Worm (Caenorhabditis elegans): ENCODE data around the gene B0496.11.
A peak's percentile ranks its signal among the peaks of the same experiment; 100 is the strongest.

The B0496.11 gene

ce11 chrIV:7465857-7466256, 32.1 kb upstream of the B0496.11 start, which contains the start of gene F13B6.3:
TSS of gene F13B6.3 (minus strand) at chrIV:7465957.
- no peak for TF ChIP-seq mxl-2 (GFP tag; conservative IDR thresholded peaks at IDR 0.05)
- no peak for TF ChIP-seq zip-2 (tag; optimal IDR thresholded peaks at IDR 0.05)
- no peak for TF ChIP-seq set-16 (GFP tag; IDR thresholded peaks at IDR 0.05)
- no peak for TF ChIP-seq tag-97 (GFP tag; IDR thresholded peaks at IDR 0.05)
- no peak for TF ChIP-seq vab-7 (GFP tag; IDR thresholded peaks at IDR 0.05)
- TF ChIP-seq daf-8 (GFP tag; IDR thresholded peaks at IDR 0.05) = no peak
- TF ChIP-seq skn-1 (tag; optimal IDR thresholded peaks at IDR 0.05) = no peak
- TF ChIP-seq ces-1 (GFP tag; optimal IDR thresholded peaks at IDR 0.05) = no peak
- TF ChIP-seq snpc-1.2 (GFP tag; IDR thresholded peaks at IDR 0.05) = no peak

DNA sequence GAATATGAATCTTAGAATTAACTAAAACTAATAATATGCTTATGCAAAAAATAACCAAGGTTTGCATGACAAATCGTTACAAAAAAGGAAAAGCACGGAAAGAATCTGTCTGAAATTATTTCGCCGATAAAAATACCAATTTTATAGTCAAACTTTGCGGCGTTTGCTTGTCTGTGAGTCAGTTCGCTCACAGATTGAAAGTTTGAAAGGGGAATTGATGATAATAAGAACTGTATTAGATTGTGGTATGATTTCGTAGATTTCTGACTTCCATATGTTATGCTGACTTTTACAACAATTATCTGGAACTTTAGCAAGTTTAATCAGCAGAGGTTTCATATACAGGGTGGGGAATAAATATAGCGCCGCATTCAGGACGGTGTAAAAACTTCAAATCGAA, 26.5 kb upstream of the B0496.11 start, which contains the start of gene F13B6.2:
Gene F13B6.2 (minus strand): TSS at position 101 of the 400 bp plus-strand sequence.
- no peak for TF ChIP-seq zfp-2 (tag; optimal IDR thresholded peaks at IDR 0.05)
- no peak for TF ChIP-seq snpc-4 (tag; optimal IDR thresholded peaks at IDR 0.05)
- no peak for TF ChIP-seq daf-12 (tag; optimal IDR thresholded peaks at IDR 0.05)
- no peak for TF ChIP-seq R02D3.7 (tag; optimal IDR thresholded peaks at IDR 0.05)
- TF ChIP-seq madf-9 (GFP tag; conservative IDR thresholded peaks at IDR 0.05) = no peak

ce11 chrIV:7456225-7456624, 22.5 kb upstream of the B0496.11 start, which contains the start of gene F13B6.1:
TSS of gene F13B6.1 (plus strand) at chrIV:7456525.
- TF ChIP-seq pqm-1 (tag; optimal IDR thresholded peaks at IDR 0.05) (no peak), F37D6.2 (tag; optimal IDR thresholded peaks at IDR 0.05) (no peak), zip-11 (GFP tag; IDR thresholded peaks at IDR 0.05) (no peak), rbr-2 (tag; optimal IDR thresholded peaks at IDR 0.05) (no peak), lin-13 (GFP tag; optimal IDR thresholded peaks at IDR 0.05) (no peak), saeg-2 (GFP tag; IDR thresholded peaks at IDR 0.05) (no peak), duxl-1 (tag; optimal IDR thresholded peaks at IDR 0.05; ENCODE audit: poor library complexity) (no peak)

ce11 chrIV:7454890-7455289, 21.1 kb upstream of the B0496.11 start:
- TF ChIP-seq unc-62 (GFP tag; optimal IDR thresholded peaks at IDR 0.05 in 1 of 2) (peak in 1 of 2 experiments; percentile 92), unc-62 (tag; optimal IDR thresholded peaks at IDR 0.05) (no peak), daf-19 (GFP tag; conservative IDR thresholded peaks at IDR 0.05) (no peak)

- no peak for TF ChIP-seq arid-1 (GFP tag; conservative IDR thresholded peaks at IDR 0.05)
- no peak for TF ChIP-seq daf-12 (tag; optimal IDR thresholded peaks at IDR 0.05)
- no peak for TF ChIP-seq Y5F2A.4 (GFP tag; optimal IDR thresholded peaks at IDR 0.05)
- no peak for TF ChIP-seq jun-1 (tag; optimal IDR thresholded peaks at IDR 0.05)
- no peak for TF ChIP-seq madf-9 (GFP tag; conservative IDR thresholded peaks at IDR 0.05)
- no peak for TF ChIP-seq T20F7.1 (GFP tag; optimal IDR thresholded peaks at IDR 0.05)
- TF ChIP-seq ces-1 (GFP tag; optimal IDR thresholded peaks at IDR 0.05) = peak; percentile 3
- no peak for TF ChIP-seq vab-7 (GFP tag; IDR thresholded peaks at IDR 0.05)
- no peak for TF ChIP-seq daf-16 (GFP tag; optimal IDR thresholded peaks at IDR 0.05)
- TF ChIP-seq daf-16 (tag; optimal IDR thresholded peaks at IDR 0.05) = no peak
- no peak for TF ChIP-seq ZK337.2 (GFP tag; IDR thresholded peaks at IDR 0.05)
- TF ChIP-seq nhr-111 (GFP tag; optimal IDR thresholded peaks at IDR 0.05) = no peak
- TF ChIP-seq dpl-1 (GFP tag; optimal IDR thresholded peaks at IDR 0.05) = no peak
- no peak for TF ChIP-seq ceh-28 (tag; optimal IDR thresholded peaks at IDR 0.05)
- TF ChIP-seq ctbp-1 (GFP tag; IDR thresholded peaks at IDR 0.05) = 0 out of 2 replicates have a peak, but pooled peaks have one; percentile 12
- TF ChIP-seq gei-8 (GFP tag; optimal IDR thresholded peaks at IDR 0.05) = no peak
- TF ChIP-seq mxl-2 (GFP tag; conservative IDR thresholded peaks at IDR 0.05) = no peak
- no peak for TF ChIP-seq ceh-32 (tag; optimal IDR thresholded peaks at IDR 0.05; ENCODE audit: poor library complexity)
- TF ChIP-seq spr-1 (tag; optimal IDR thresholded peaks at IDR 0.05) = no peak
- TF ChIP-seq Y48G9A.11 (GFP tag; IDR thresholded peaks at IDR 0.05) = no peak
- no peak for TF ChIP-seq hlh-11 (tag; optimal IDR thresholded peaks at IDR 0.05)
- TF ChIP-seq ceh-82 (tag; optimal IDR thresholded peaks at IDR 0.05) = no peak
- peak in 1 of 2 experiments; percentile 93 for TF ChIP-seq unc-62 (GFP tag; optimal IDR thresholded peaks at IDR 0.05 in 1 of 2)
- no peak for TF ChIP-seq unc-62 (tag; optimal IDR thresholded peaks at IDR 0.05)
- TF ChIP-seq ztf-7 (tag; optimal IDR thresholded peaks at IDR 0.05) = no peak
Measured at ce11 chrIV:7453661-7454159, 20.0 kb upstream of the B0496.11 start.

Measured in whole organism, L4 larva.